Worm (Caenorhabditis elegans): ENCODE measurements around the gene C33H5.1.

C33H5.1 gene

ce11 chrIV:7770162-7770561, 38.5 kb upstream of the C33H5.1 start, which contains the start of gene rdl-1:
TSS of gene rdl-1 (minus strand) at chrIV:7770262.
- TF ChIP-seq D1046.2 (GFP tag; IDR thresholded peaks at IDR 0.05), result no peak
- no peak for TF ChIP-seq nhr-25 (tag; optimal IDR thresholded peaks at IDR 0.05; ENCODE audit: borderline replicate concordance, insufficient read depth)
- TF ChIP-seq zag-1 (tag; optimal IDR thresholded peaks at IDR 0.05), result no peak
- TF ChIP-seq nhr-76 (tag; optimal IDR thresholded peaks at IDR 0.05), result no peak
- TF ChIP-seq daf-19 (GFP tag; conservative IDR thresholded peaks at IDR 0.05), result no peak
- no peak for TF ChIP-seq ZK337.2 (GFP tag; IDR thresholded peaks at IDR 0.05)
- TF ChIP-seq madf-9 (GFP tag; conservative IDR thresholded peaks at IDR 0.05), result no peak
- TF ChIP-seq jun-1 (tag; optimal IDR thresholded peaks at IDR 0.05), result no peak
- no peak for TF ChIP-seq zip-2 (tag; optimal IDR thresholded peaks at IDR 0.05)
- TF ChIP-seq Y75B8A.6 (GFP tag; IDR thresholded peaks at IDR 0.05), result no peak
- no peak for TF ChIP-seq nhr-48 (tag; optimal IDR thresholded peaks at IDR 0.05)
- TF ChIP-seq sdz-12 (GFP tag; optimal IDR thresholded peaks at IDR 0.05), result no peak
- TF ChIP-seq arid-1 (GFP tag; conservative IDR thresholded peaks at IDR 0.05), result no peak
- no peak for TF ChIP-seq lin-38 (GFP tag; IDR thresholded peaks at IDR 0.05)
- no peak for TF ChIP-seq spr-1 (tag; optimal IDR thresholded peaks at IDR 0.05)
- TF ChIP-seq nhr-41 (GFP tag; IDR thresholded peaks at IDR 0.05), result no peak

- TF ChIP-seq nhr-10 (tag; optimal IDR thresholded peaks at IDR 0.05) (no peak), aha-1 (tag) (peak; percentile 50), pqm-1 (tag; optimal IDR thresholded peaks at IDR 0.05) (no peak), nhr-28 (tag; optimal IDR thresholded peaks at IDR 0.05) (peak; percentile 22), lsy-2 (tag; optimal IDR thresholded peaks at IDR 0.05) (peak in 1 of 2 experiments; percentile 63), vab-7 (GFP tag; IDR thresholded peaks at IDR 0.05) (no peak), egl-43 (GFP tag; IDR thresholded peaks at IDR 0.05) (no peak), dpl-1 (GFP tag; optimal IDR thresholded peaks at IDR 0.05) (peak; percentile 58), nhr-77 (tag; optimal IDR thresholded peaks at IDR 0.05) (peak; percentile 8), hmg-1.1 (GFP tag; IDR thresholded peaks at IDR 0.05) (no peak), zip-2 (tag; optimal IDR thresholded peaks at IDR 0.05) (no peak), tag-97 (GFP tag; IDR thresholded peaks at IDR 0.05) (no peak), spr-3 (GFP tag; optimal IDR thresholded peaks at IDR 0.05) (no peak), lin-38 (GFP tag; IDR thresholded peaks at IDR 0.05) (peak; percentile 93), egl-27 (tag; optimal IDR thresholded peaks at IDR 0.05) (no peak), dmd-8 (GFP tag; IDR thresholded peaks at IDR 0.05) (no peak), Y48G9A.11 (GFP tag; IDR thresholded peaks at IDR 0.05) (no peak), T20F7.1 (GFP tag; optimal IDR thresholded peaks at IDR 0.05) (peak; percentile 47), mes-2 (tag; optimal IDR thresholded peaks at IDR 0.05; ENCODE audit: poor library complexity, severe bottlenecking) (peak; percentile 43), unc-62 (GFP tag; optimal IDR thresholded peaks at IDR 0.05 in 1 of 2) (no peak), unc-62 (tag; optimal IDR thresholded peaks at IDR 0.05) (no peak), gei-8 (GFP tag; optimal IDR thresholded peaks at IDR 0.05) (no peak), F44E2.7 (GFP tag; IDR thresholded peaks at IDR 0.05) (no peak)
Observed at ce11 chrIV:7774206-7774605, 34.5 kb upstream of the C33H5.1 start, which contains the start of the genes hcf-1 and swd-2.2. TSS of gene hcf-1 (minus strand) at chrIV:7774275. TSS of gene swd-2.2 (plus strand) at chrIV:7774411.

ce11 chrIV:7775725-7776124, 33.0 kb upstream of the C33H5.1 start, which contains the start of gene swd-2.1:
TSS of gene swd-2.1 (plus strand) at chrIV:7776025.
- no peak for TF ChIP-seq ztf-7 (tag; optimal IDR thresholded peaks at IDR 0.05)
- no peak for TF ChIP-seq lin-38 (GFP tag; IDR thresholded peaks at IDR 0.05)
- no peak for TF ChIP-seq ceh-62 (tag; optimal IDR thresholded peaks at IDR 0.05)
- no peak for TF ChIP-seq set-16 (GFP tag; IDR thresholded peaks at IDR 0.05)
- TF ChIP-seq T26A8.4 (GFP tag; IDR thresholded peaks at IDR 0.05), result no peak
- no peak for TF ChIP-seq nhr-111 (GFP tag; optimal IDR thresholded peaks at IDR 0.05)
- TF ChIP-seq sdz-12 (GFP tag; optimal IDR thresholded peaks at IDR 0.05), result no peak
- no peak for TF ChIP-seq dmd-9 (GFP tag; IDR thresholded peaks at IDR 0.05)
- no peak for TF ChIP-seq hlh-11 (tag; optimal IDR thresholded peaks at IDR 0.05)
- TF ChIP-seq daf-19 (GFP tag; conservative IDR thresholded peaks at IDR 0.05), result no peak
- TF ChIP-seq dve-1 (tag; optimal IDR thresholded peaks at IDR 0.05; ENCODE audit: insufficient read depth), result no peak
- no peak for TF ChIP-seq lir-3 (tag; optimal IDR thresholded peaks at IDR 0.05)
- no peak for TF ChIP-seq saeg-2 (GFP tag; IDR thresholded peaks at IDR 0.05)
- TF ChIP-seq ceh-28 (tag; optimal IDR thresholded peaks at IDR 0.05), result no peak
- TF ChIP-seq skn-1 (tag; optimal IDR thresholded peaks at IDR 0.05), result no peak
- no peak for TF ChIP-seq nhr-28 (tag; optimal IDR thresholded peaks at IDR 0.05)
- TF ChIP-seq lin-13 (GFP tag; optimal IDR thresholded peaks at IDR 0.05), result no peak
- TF ChIP-seq aly-2 (tag; optimal IDR thresholded peaks at IDR 0.05), result no peak
